Fruit fly (Drosophila melanogaster): ENCODE results near the gene Pss.

DNA sequence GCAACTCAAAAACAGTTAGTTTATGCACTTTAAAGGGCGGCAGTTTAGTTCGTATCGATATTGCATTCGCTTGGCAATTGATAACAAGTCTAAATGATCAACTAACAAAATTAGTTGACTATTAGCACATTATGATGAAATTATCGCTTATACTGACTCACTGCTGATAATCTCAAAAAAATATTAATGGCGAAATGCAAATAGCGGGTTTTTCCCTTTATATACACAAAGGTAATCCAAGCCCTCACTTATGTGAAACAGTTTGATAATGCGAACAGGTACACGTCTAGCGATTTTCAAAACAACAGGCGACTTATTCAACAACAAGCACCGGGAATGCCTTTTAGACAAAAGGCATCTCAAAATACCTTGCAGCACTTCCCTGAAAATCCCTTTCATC lies 11.9 kb downstream of the Pss start:
- TF ChIP-seq Pif1A (GFP tag; optimal IDR thresholded peaks at IDR 0.05) (no peak), CG4496 (GFP tag; IDR thresholded peaks at IDR 0.05) (no peak), CG10348 (GFP tag; IDR thresholded peaks at IDR 0.05) (no peak), CG8159 (tag; optimal IDR thresholded peaks at IDR 0.05) (no peak), Pif1B (GFP tag; optimal IDR thresholded peaks at IDR 0.05) (no peak), EcR (GFP tag; optimal IDR thresholded peaks at IDR 0.05) (no peak), CG8301 (tag; optimal IDR thresholded peaks at IDR 0.05) (no peak)
